Fruit fly (Drosophila melanogaster) whole organism, prepupa: Measurements from ENCODE around the gene sti.

Experiments
- Blimp-1 ChIP-seq: fragments of 200-800 bp; sonication (Bioruptor generic); optimal IDR thresholded peaks from 3 replicates; lab custom pipeline; 2017; ENCODE audit warnings: missing biosample characterization, missing genetic modification characterization, mild to moderate bottlenecking, moderate library complexity, missing genetic modification reagents
- CG10631 ChIP-seq: fragments of 200-800 bp; sonication (Bioruptor generic); optimal IDR thresholded peaks from 2 replicates; lab custom pipeline; 2016; ENCODE audit warnings: missing biosample characterization, missing genetic modification characterization
- CG11762 ChIP-seq: fragments of 200-800 bp; sonication (Bioruptor generic); optimal IDR thresholded peaks from 3 replicates; lab custom pipeline; 2016; ENCODE audit warnings: missing biosample characterization, missing genetic modification characterization; ENCODE audit not compliant: insufficient read depth
- CG11902 ChIP-seq: fragments of 200-800 bp; sonication (Bioruptor generic); optimal IDR thresholded peaks from 3 replicates; lab custom pipeline; 2016; ENCODE audit warnings: missing biosample characterization, missing genetic modification characterization
- CG15336 ChIP-seq: fragments of 200-800 bp; sonication (Bioruptor generic); IDR thresholded peaks from 2 replicates; pipeline ENCODE4 v1.3.6; 2022; ENCODE audit warnings: missing biosample characterization, missing genetic modification characterization
- CG1621 ChIP-seq: fragments of 200-800 bp; sonication (Bioruptor generic); optimal IDR thresholded peaks from 3 replicates; lab custom pipeline; 2018; ENCODE audit warnings: missing biosample characterization, mild to moderate bottlenecking, missing genetic modification characterization
- CG16779 ChIP-seq: fragments of 200-800 bp; sonication (Bioruptor generic); optimal IDR thresholded peaks from 3 replicates; lab custom pipeline; 2017; ENCODE audit warnings: missing biosample characterization, mild to moderate bottlenecking, missing genetic modification characterization
- CG31627 ChIP-seq: fragments of 200-800 bp; sonication (Bioruptor generic); optimal IDR thresholded peaks from 3 replicates; lab custom pipeline; 2016; ENCODE audit warnings: missing biosample characterization, missing genetic modification characterization
- CG32006 ChIP-seq: fragments of 200-800 bp; sonication (Bioruptor generic); optimal IDR thresholded peaks from 3 replicates; lab custom pipeline; 2017; ENCODE audit warnings: missing biosample characterization, mild to moderate bottlenecking, missing genetic modification characterization
- CG34406 ChIP-seq: fragments of 200-800 bp; sonication (Bioruptor generic); optimal IDR thresholded peaks from 3 replicates; lab custom pipeline; 2016; ENCODE audit warnings: missing biosample characterization, missing genetic modification characterization
- CG3919 ChIP-seq: fragments of 200-800 bp; sonication (Bioruptor generic); optimal IDR thresholded peaks from 3 replicates; lab custom pipeline; 2016; ENCODE audit warnings: missing biosample characterization, missing genetic modification characterization
- CG6163 ChIP-seq: fragments of 200-800 bp; sonication (Bioruptor generic); IDR thresholded peaks from 3 replicates; pipeline ENCODE4 v1.3.6; 2022; ENCODE audit warnings: missing biosample characterization, missing genetic modification characterization
- CG6276 ChIP-seq: fragments of 200-800 bp; sonication (Bioruptor generic); optimal IDR thresholded peaks from 2 replicates; lab custom pipeline; 2017; ENCODE audit warnings: missing biosample characterization, mild to moderate bottlenecking, missing genetic modification characterization
- CG6792 ChIP-seq: fragments of 200-800 bp; sonication (Bioruptor generic); optimal IDR thresholded peaks from 3 replicates; lab custom pipeline; 2016; ENCODE audit warnings: missing biosample characterization, missing genetic modification characterization
- CG6808 ChIP-seq: fragments of 200-800 bp; sonication (Bioruptor generic); optimal IDR thresholded peaks from 3 replicates; lab custom pipeline; 2017; ENCODE audit warnings: missing biosample characterization, missing genetic modification characterization, mild to moderate bottlenecking, moderate library complexity, missing genetic modification reagents
- CG6854 ChIP-seq: fragments of 200-800 bp; sonication (Bioruptor generic); optimal IDR thresholded peaks from 2 replicates; lab custom pipeline; 2017; ENCODE audit warnings: missing biosample characterization, mild to moderate bottlenecking, missing genetic modification characterization
- CG7368 ChIP-seq: fragments of 200-800 bp; sonication (Bioruptor generic); optimal IDR thresholded peaks from 3 replicates; lab custom pipeline; 2016; ENCODE audit warnings: missing biosample characterization, missing genetic modification characterization
- CG8119 ChIP-seq: fragments of 200-800 bp; sonication (Bioruptor generic); IDR thresholded peaks from 3 replicates; pipeline ENCODE4 v1.3.6; 2022; ENCODE audit warnings: missing biosample characterization, missing genetic modification characterization
- CG8632 ChIP-seq: fragments of 200-800 bp; sonication (Bioruptor generic); optimal IDR thresholded peaks from 3 replicates; lab custom pipeline; 2016; ENCODE audit warnings: missing biosample characterization, missing genetic modification characterization
- CG9139 ChIP-seq: fragments of 200-800 bp; sonication (Bioruptor generic); optimal IDR thresholded peaks from 3 replicates; lab custom pipeline; 2017; ENCODE audit warnings: missing biosample characterization, mild to moderate bottlenecking, missing genetic modification characterization
- Eip75B ChIP-seq: fragments of 200-800 bp; sonication (Bioruptor generic); optimal IDR thresholded peaks from 3 replicates; lab custom pipeline; 2016; ENCODE audit warnings: missing biosample characterization, missing genetic modification characterization
- Ets21C ChIP-seq: fragments of 200-800 bp; sonication (Bioruptor generic); optimal IDR thresholded peaks from 3 replicates; lab custom pipeline; 2016; ENCODE audit warnings: missing biosample characterization, missing genetic modification characterization
- Ets96B ChIP-seq: fragments of 200-800 bp; optimal IDR thresholded peaks from 2 replicates; lab custom pipeline; 2019; ENCODE audit warnings: missing biosample characterization, mild to moderate bottlenecking, missing genetic modification characterization, moderate library complexity
- Gug ChIP-seq: fragments of 200-800 bp; sonication (Bioruptor generic); IDR thresholded peaks from 2 replicates; pipeline ENCODE4 v1.3.6; 2022; ENCODE audit warnings: missing biosample characterization, missing genetic modification characterization
- Hr38 ChIP-seq: sonication (Bioruptor generic); optimal IDR thresholded peaks from 2 replicates; lab custom pipeline; 2016; ENCODE audit warnings: missing biosample characterization, missing genetic modification characterization
- Hr39 ChIP-seq: fragments of 200-800 bp; sonication (Bioruptor generic); optimal IDR thresholded peaks from 2 replicates; lab custom pipeline; 2016; ENCODE audit warnings: missing biosample characterization, missing genetic modification characterization
- Hr4 ChIP-seq: fragments of 200-800 bp; sonication (Bioruptor generic); optimal IDR thresholded peaks from 3 replicates; lab custom pipeline; 2016; ENCODE audit warnings: missing biosample characterization, missing genetic modification characterization
- Lpt ChIP-seq: fragments of 200-800 bp; sonication (Bioruptor generic); optimal IDR thresholded peaks from 3 replicates; lab custom pipeline; 2016; ENCODE audit warnings: missing biosample characterization, missing genetic modification characterization
- Smox ChIP-seq: fragments of 200-800 bp; sonication (Bioruptor generic); optimal IDR thresholded peaks from 3 replicates; lab custom pipeline; 2016; ENCODE audit warnings: missing biosample characterization, missing genetic modification characterization
- Sox15 ChIP-seq: fragments of 200-800 bp; sonication (Bioruptor generic); optimal IDR thresholded peaks from 3 replicates; lab custom pipeline; 2016; ENCODE audit warnings: missing biosample characterization, missing genetic modification characterization
- achi ChIP-seq: fragments of 200-800 bp; sonication (Bioruptor generic); optimal IDR thresholded peaks from 3 replicates; lab custom pipeline; 2016; ENCODE audit warnings: missing biosample characterization, missing genetic modification characterization
- acj6 ChIP-seq: fragments of 200-800 bp; sonication (Bioruptor generic); optimal IDR thresholded peaks from 3 replicates; lab custom pipeline; 2016; ENCODE audit warnings: missing biosample characterization, missing genetic modification characterization
- cyc ChIP-seq: fragments of 200-800 bp; sonication (Bioruptor generic); optimal IDR thresholded peaks from 3 replicates; lab custom pipeline; 2016; ENCODE audit warnings: missing biosample characterization, missing genetic modification characterization
- dsx ChIP-seq: fragments of 200-800 bp; optimal IDR thresholded peaks from 3 replicates; lab custom pipeline; 2019; ENCODE audit warnings: missing biosample characterization, mild to moderate bottlenecking, missing genetic modification characterization, moderate library complexity; ENCODE audit not compliant: poor library complexity, severe bottlenecking
- eg ChIP-seq: fragments of 200-800 bp; sonication (Bioruptor generic); IDR thresholded peaks from 3 replicates; pipeline ENCODE4 v1.3.6; 2022; ENCODE audit warnings: missing biosample characterization, missing genetic modification characterization
- fkh ChIP-seq: fragments of 200-800 bp; sonication (Bioruptor generic); optimal IDR thresholded peaks from 3 replicates; lab custom pipeline; 2017; ENCODE audit warnings: missing biosample characterization, mild to moderate bottlenecking, missing genetic modification characterization, moderate library complexity
- lz ChIP-seq: fragments of 200-800 bp; sonication (Bioruptor generic); optimal IDR thresholded peaks from 3 replicates; lab custom pipeline; 2016; ENCODE audit warnings: missing biosample characterization, missing genetic modification characterization
- net ChIP-seq: fragments of 200-800 bp; sonication (Bioruptor generic); optimal IDR thresholded peaks from 3 replicates; lab custom pipeline; 2016; ENCODE audit warnings: missing biosample characterization, missing genetic modification characterization
- pdm3 ChIP-seq: fragments of 200-800 bp; sonication (Bioruptor generic); optimal IDR thresholded peaks from 3 replicates; lab custom pipeline; 2016; ENCODE audit warnings: missing biosample characterization, missing genetic modification characterization
- salr ChIP-seq, 2 experiments: fragments of 200-800 bp; sonication (Bioruptor generic); optimal IDR thresholded peaks; 3 replicates each; lab custom pipeline; 2016 to 2018; ENCODE audit warnings: missing biosample characterization in 2 of 2, missing genetic modification characterization in 2 of 2, mild to moderate bottlenecking in 1 of 2
- spab ChIP-seq: fragments of 200-800 bp; sonication (Bioruptor generic); optimal IDR thresholded peaks from 2 replicates; lab custom pipeline; 2017; ENCODE audit warnings: missing biosample characterization, mild to moderate bottlenecking, missing genetic modification characterization, missing genetic modification reagents
- ss ChIP-seq, 2 experiments: fragments of 200-800 bp; sonication (Bioruptor generic); optimal IDR thresholded peaks; 2 replicates in 1 of 2; 3 replicates in 1 of 2; lab custom pipeline; 2017 to 2018; ENCODE audit warnings: mild to moderate bottlenecking in 2 of 2, missing biosample characterization in 2 of 2, missing genetic modification characterization in 2 of 2, moderate library complexity in 1 of 2
- svp ChIP-seq: fragments of 200-800 bp; sonication (Bioruptor generic); peaks from one replicate; lab custom pipeline; 2016; ENCODE audit warnings: missing biosample characterization, missing genetic modification characterization
- topi ChIP-seq: fragments of 200-800 bp; sonication (Bioruptor generic); optimal IDR thresholded peaks from 3 replicates; lab custom pipeline; 2016; ENCODE audit warnings: missing biosample characterization, missing genetic modification characterization
- vri ChIP-seq: fragments of 200-800 bp; sonication (Bioruptor generic); optimal IDR thresholded peaks from 3 replicates; lab custom pipeline; 2016; ENCODE audit warnings: missing biosample characterization, mild to moderate bottlenecking, missing genetic modification characterization

The sti gene

DNA sequence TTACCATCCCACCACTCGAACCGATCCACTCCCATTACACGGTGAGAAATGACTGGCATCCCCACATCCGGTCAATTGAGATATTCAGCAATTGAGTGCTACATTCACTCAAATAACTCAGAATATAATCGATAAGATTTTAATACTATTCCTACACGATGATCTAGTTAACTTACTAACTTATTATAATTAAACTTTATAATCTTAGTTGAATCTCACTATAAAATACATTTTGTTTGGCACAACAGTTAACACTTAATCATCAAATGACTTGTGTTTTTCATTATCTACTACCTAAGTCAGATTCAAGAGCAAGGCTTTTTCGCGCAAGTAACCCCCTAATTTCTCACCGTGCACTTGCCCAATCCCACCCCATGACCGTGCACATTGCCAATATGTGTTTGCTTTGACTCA, 19.3 kb downstream of the sti start (continued):
- TF ChIP-seq CG1621 (tag; lab: Kevin White, UChicago) (peak; percentile 60), spab (GFP tag; lab: Kevin White, UChicago) (peak; percentile 83), Blimp-1 (GFP tag; lab: Kevin White, UChicago) (peak; percentile 87), fkh (no peak), Ets21C (GFP tag; lab: Kevin White, UChicago) (peak; percentile 83), Smox (GFP tag; lab: Kevin White, UChicago) (peak; percentile 92), Hr38 (GFP tag; lab: Kevin White, UChicago) (no peak), CG6808 (GFP tag; lab: Kevin White, UChicago) (peak; percentile 92)

DNA sequence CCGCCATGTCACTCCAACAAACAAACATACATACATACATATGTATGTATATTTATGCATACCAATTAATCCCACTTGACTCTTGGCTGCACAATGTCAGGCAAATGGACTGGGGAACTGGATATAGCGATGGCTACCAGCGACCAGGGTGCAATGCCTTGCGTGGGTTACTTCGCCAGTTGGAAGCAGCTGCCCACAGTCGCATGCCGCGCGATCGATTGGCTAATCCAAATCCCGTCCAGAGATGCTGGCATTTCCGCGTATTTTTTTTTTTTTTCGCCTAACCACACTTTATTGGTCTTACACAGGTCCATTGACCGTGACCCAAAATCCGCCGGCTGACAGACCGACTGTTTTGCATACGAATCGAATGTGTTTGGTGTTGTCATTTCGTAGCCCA, 20.3 kb downstream of the sti start:
- TF ChIP-seq CG6163 (GFP tag; lab: Robert Waterston, UW) (0 out of 3 replicates have a peak, but pooled peaks have one; percentile 18), lz (GFP tag; lab: Kevin White, UChicago) (no peak)

DNA sequence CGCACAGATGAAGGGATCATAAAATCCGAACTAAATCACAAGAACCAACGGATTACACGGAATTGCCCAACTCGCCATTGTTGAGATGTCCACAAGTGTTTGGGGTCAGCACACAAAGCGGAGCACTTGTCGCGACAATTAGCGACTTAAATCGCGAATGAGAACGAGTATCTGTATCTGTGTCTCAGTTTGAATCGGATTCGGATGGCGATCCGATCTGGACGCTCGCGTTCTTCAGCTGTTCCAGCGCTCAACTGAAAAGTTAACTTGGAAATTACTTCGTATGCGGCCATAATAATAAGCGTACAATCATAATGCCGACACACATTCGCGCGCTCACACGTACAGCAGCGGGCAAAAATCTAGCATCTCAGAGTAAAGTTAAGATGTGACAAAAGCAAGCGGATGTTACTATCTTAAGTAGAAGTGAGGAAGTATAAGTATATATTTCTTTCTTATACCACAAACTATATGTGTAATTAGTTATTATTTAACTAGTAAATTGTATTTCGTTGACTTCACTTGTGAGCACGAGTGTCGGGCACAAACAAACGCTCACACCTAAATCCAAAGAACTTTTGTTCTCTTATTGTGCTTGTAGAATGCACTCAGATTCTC, 24.1 kb downstream of the sti start, which contains the start of gene CG10660:
TSS of gene CG10660 (minus strand) at position 259 of the 618 bp plus-strand sequence.
- TF ChIP-seq CG8119 (peak; percentile 96), Ets21C (GFP tag; lab: Kevin White, UChicago) (peak; percentile 77), Ets96B (tag; lab: Kevin White, UChicago) (peak; percentile 92), CG32006 (GFP tag; lab: Kevin White, UChicago) (peak; percentile 95), CG34406 (GFP tag; lab: Kevin White, UChicago) (peak; percentile 94), vri (peak; percentile 91), Gug (GFP tag; lab: Robert Waterston, UW) (peak; percentile 93), Blimp-1 (GFP tag; lab: Kevin White, UChicago) (peak; percentile 65), topi (peak; percentile 91), Sox15 (peak; percentile 80), CG11902 (GFP tag; lab: Kevin White, UChicago) (peak; percentile 80), svp (GFP tag; lab: Kevin White, UChicago) (peak; percentile 95), CG15336 (GFP tag; lab: Robert Waterston, UW) (peak; percentile 97), ss (GFP tag; optimal IDR thresholded peaks at IDR 0.05; lab: Kevin White, UChicago) (peak; percentile 67 to 78), salr (GFP tag; optimal IDR thresholded peaks at IDR 0.05; lab: Kevin White, UChicago) (peak; percentile 79 to 86), Eip75B (GFP tag; lab: Kevin White, UChicago) (peak; percentile 92), fkh (peak; percentile 61), CG6792 (GFP tag; lab: Kevin White, UChicago) (peak; percentile 93), eg (GFP tag; lab: Robert Waterston, UW) (peak; percentile 98), CG10631 (GFP tag; lab: Kevin White, UChicago) (peak; percentile 91), CG11762 (GFP tag; lab: Kevin White, UChicago) (peak; percentile 87), Smox (GFP tag; lab: Kevin White, UChicago) (peak; percentile 90), Hr4 (GFP tag; lab: Kevin White, UChicago) (peak; percentile 94), CG8632 (GFP tag; lab: Kevin White, UChicago) (peak; percentile 90), spab (GFP tag; lab: Kevin White, UChicago) (peak; percentile 78), CG7368 (GFP tag; lab: Kevin White, UChicago) (peak; percentile 82), CG31627 (GFP tag; lab: Kevin White, UChicago) (peak; percentile 88), achi (GFP tag; lab: Kevin White, UChicago) (peak; percentile 93), Lpt (GFP tag; lab: Kevin White, UChicago) (peak; percentile 91), CG3919 (GFP tag; lab: Kevin White, UChicago) (peak; percentile 94), acj6 (peak; percentile 93), CG6163 (GFP tag; lab: Robert Waterston, UW) (peak; percentile 97), Hr39 (GFP tag; lab: Kevin White, UChicago) (peak; percentile 85), Hr38 (GFP tag; lab: Kevin White, UChicago) (no peak), dsx (GFP tag; lab: Kevin White, UChicago) (peak; percentile 78), net (peak; percentile 94), CG6808 (GFP tag; lab: Kevin White, UChicago) (peak; percentile 75), CG16779 (tag; lab: Kevin White, UChicago) (peak; percentile 88), CG6854 (peak; percentile 77), CG6276 (GFP tag; lab: Kevin White, UChicago) (peak; percentile 94), cyc (GFP tag; lab: Kevin White, UChicago) (peak; percentile 88), CG9139 (GFP tag; lab: Kevin White, UChicago) (peak; percentile 64), lz (GFP tag; lab: Kevin White, UChicago) (peak; percentile 92), pdm3 (GFP tag; lab: Kevin White, UChicago) (peak; percentile 94)
